Worm (Caenorhabditis elegans) whole organism, L4 larva: Measurements from ENCODE around the gene nhr-117.

Experiments used
- D1046.2 ChIP-seq: fragments of 200-800 bp; sonication (Bioruptor generic); IDR thresholded peaks from 2 replicates; pipeline ENCODE4 v1.3.6; 2022; ENCODE audit warnings: missing genetic modification characterization, missing compliant biosample characterization
- F26F4.8 ChIP-seq: fragments of 200-800 bp; sonication (Bioruptor generic); conservative IDR thresholded peaks from 2 replicates; pipeline ENCODE4 v1.3.6; 2022; ENCODE audit warnings: missing genetic modification characterization, missing compliant biosample characterization
- T26A8.4 ChIP-seq: fragments of 200-800 bp; sonication (Bioruptor generic); IDR thresholded peaks from 2 replicates; pipeline ENCODE4 v1.3.6; 2022; ENCODE audit warnings: missing genetic modification characterization, missing compliant biosample characterization
- Y105C5A.15 ChIP-seq: fragments of 200-800 bp; sonication (Bioruptor generic); IDR thresholded peaks from 2 replicates; pipeline ENCODE4 v1.3.6; 2022; ENCODE audit warnings: missing genetic modification characterization, missing compliant biosample characterization
- Y48G9A.11 ChIP-seq: fragments of 200-800 bp; sonication (Bioruptor generic); IDR thresholded peaks from 2 replicates; pipeline ENCODE4 v1.3.6; 2022; ENCODE audit warnings: missing genetic modification reagents, missing genetic modification characterization, missing compliant biosample characterization
- Y75B8A.6 ChIP-seq: fragments of 200-800 bp; sonication (Bioruptor generic); IDR thresholded peaks from 2 replicates; pipeline ENCODE4 v1.3.6; 2022; ENCODE audit warnings: missing genetic modification reagents, missing genetic modification characterization, missing compliant biosample characterization
- ZK337.2 ChIP-seq: fragments of 200-800 bp; sonication (Bioruptor generic); IDR thresholded peaks from 2 replicates; pipeline ENCODE4 v1.3.6; 2022; ENCODE audit warnings: missing genetic modification reagents, missing genetic modification characterization, missing compliant biosample characterization
- aha-1 ChIP-seq: fragments of 150-350 bp; peaks from one replicate; lab custom pipeline; 2014; ENCODE audit warnings: missing biosample characterization, missing genetic modification characterization
- ama-1 ChIP-seq: fragments of 150-350 bp; optimal IDR thresholded peaks from 2 replicates; lab custom pipeline; 2014; ENCODE audit warnings: inconsistent platforms, mixed read lengths
- ceh-82 ChIP-seq: sonication (generic microtip); optimal IDR thresholded peaks from 2 replicates; lab custom pipeline; 2017; ENCODE audit warnings: missing biosample characterization, missing genetic modification characterization
- daf-16 ChIP-seq, 3 experiments: sonication (generic microtip); optimal IDR thresholded peaks; 2 replicates each; lab custom pipeline; 2016 to 2017; ENCODE audit warnings: missing genetic modification characterization in 3 of 3, missing genetic modification reagents in 3 of 3, mild to moderate bottlenecking in 2 of 3, missing compliant biosample characterization in 2 of 3, missing biosample characterization in 1 of 3, moderate library complexity in 1 of 3
- dmd-6 ChIP-seq: fragments of 200-800 bp; sonication (Bioruptor generic); IDR thresholded peaks from 2 replicates; pipeline ENCODE4 v1.3.6; 2022; ENCODE audit warnings: missing genetic modification reagents, missing genetic modification characterization, missing compliant biosample characterization
- dmd-9 ChIP-seq: fragments of 200-800 bp; sonication (Bioruptor generic); IDR thresholded peaks from 2 replicates; pipeline ENCODE4 v1.3.6; 2022; ENCODE audit warnings: missing genetic modification reagents, missing genetic modification characterization, missing compliant biosample characterization
- dve-1 ChIP-seq: sonication (generic microtip); optimal IDR thresholded peaks from 2 replicates; lab custom pipeline; 2017; ENCODE audit warnings: antibody characterized with exemption, mild to moderate bottlenecking, missing genetic modification characterization, missing compliant biosample characterization; ENCODE audit not compliant: insufficient read depth
- hlh-11 ChIP-seq: fragments of 200-800 bp; sonication (Bioruptor generic); optimal IDR thresholded peaks from 2 replicates; lab custom pipeline; 2018; ENCODE audit warnings: mild to moderate bottlenecking, missing genetic modification characterization, missing compliant biosample characterization
- hlh-30 ChIP-seq: sonication (generic microtip); optimal IDR thresholded peaks from 2 replicates; lab custom pipeline; 2017; ENCODE audit warnings: antibody characterized with exemption, mild to moderate bottlenecking, missing genetic modification characterization, missing compliant biosample characterization; ENCODE audit not compliant: insufficient read depth
- lsy-2 ChIP-seq, 2 experiments: fragments of 150-350 bp in 1 of 2; sonication (generic microtip) in 1 of 2; optimal IDR thresholded peaks; 2 replicates each; lab custom pipeline; 2014 to 2017; ENCODE audit warnings: missing biosample characterization in 2 of 2, missing genetic modification characterization in 2 of 2
- mdl-1 ChIP-seq, 2 experiments: fragments of 150-350 bp in 1 of 2; sonication (generic microtip) in 1 of 2; optimal IDR thresholded peaks; 2 replicates each; lab custom pipeline; 2014 to 2017; ENCODE audit warnings: missing biosample characterization in 2 of 2, missing genetic modification characterization in 2 of 2
- mdt-29 ChIP-seq: fragments of 200-800 bp; sonication (Bioruptor generic); IDR thresholded peaks from 2 replicates; pipeline ENCODE4 v1.3.6; 2022; ENCODE audit warnings: missing genetic modification reagents, missing genetic modification characterization, missing compliant biosample characterization
- mep-1 ChIP-seq: fragments of 150-350 bp; sonication (generic microtip); optimal IDR thresholded peaks from 3 replicates; lab custom pipeline; 2014; ENCODE audit warnings: missing biosample characterization, missing genetic modification characterization
- mxl-3 ChIP-seq: fragments of 200-800 bp; sonication (Bioruptor generic); optimal IDR thresholded peaks from 2 replicates; lab custom pipeline; 2018; ENCODE audit warnings: mild to moderate bottlenecking, missing genetic modification characterization, missing compliant biosample characterization
- nhr-10 ChIP-seq: fragments of 150-350 bp; optimal IDR thresholded peaks from 2 replicates; lab custom pipeline; 2014; ENCODE audit warnings: missing biosample characterization, missing genetic modification characterization
- nhr-102 ChIP-seq: sonication (generic microtip); optimal IDR thresholded peaks from 2 replicates; lab custom pipeline; 2016; ENCODE audit warnings: mild to moderate bottlenecking, missing genetic modification characterization, moderate library complexity, missing compliant biosample characterization
- nhr-111 ChIP-seq: fragments of 200-800 bp; sonication (Bioruptor generic); optimal IDR thresholded peaks from 2 replicates; lab custom pipeline; 2018; ENCODE audit warnings: mild to moderate bottlenecking, missing genetic modification characterization, missing compliant biosample characterization
- nhr-28 ChIP-seq: fragments of 150-350 bp; optimal IDR thresholded peaks from 2 replicates; lab custom pipeline; 2014; ENCODE audit warnings: missing biosample characterization, missing genetic modification characterization
- nhr-41 ChIP-seq: fragments of 200-800 bp; sonication (Bioruptor generic); IDR thresholded peaks from 2 replicates; pipeline ENCODE4 v1.3.6; 2022; ENCODE audit warnings: missing genetic modification reagents, missing genetic modification characterization, missing compliant biosample characterization
- nhr-42 ChIP-seq: fragments of 200-800 bp; sonication (Bioruptor generic); IDR thresholded peaks from 2 replicates; pipeline ENCODE4 v1.3.6; 2022; ENCODE audit warnings: missing genetic modification characterization, missing compliant biosample characterization
- nhr-77 ChIP-seq: fragments of 150-350 bp; optimal IDR thresholded peaks from 2 replicates; lab custom pipeline; 2014; ENCODE audit warnings: missing biosample characterization, missing genetic modification characterization
- rbr-2 ChIP-seq: sonication (generic microtip); optimal IDR thresholded peaks from 2 replicates; lab custom pipeline; 2016; ENCODE audit warnings: missing genotype, missing genetic modification characterization, missing compliant biosample characterization
- snpc-4 ChIP-seq: fragments of 150-350 bp; optimal IDR thresholded peaks from 2 replicates; lab custom pipeline; 2014; ENCODE audit warnings: missing biosample characterization, missing genetic modification characterization
- tag-97 ChIP-seq: fragments of 200-800 bp; sonication (Bioruptor generic); IDR thresholded peaks from 2 replicates; pipeline ENCODE4 v1.3.6; 2022; ENCODE audit warnings: missing genetic modification characterization, missing compliant biosample characterization
- unc-62 ChIP-seq, 3 experiments: fragments of 150-350 bp in 1 of 3; sonication (generic microtip); optimal IDR thresholded peaks in 2 of 3; peaks in 1 of 3; 1 replicate in 1 of 3; 2 replicates in 2 of 3; lab custom pipeline; 2014 to 2017; ENCODE audit warnings: missing biosample characterization in 3 of 3, missing genetic modification characterization in 3 of 3, missing genetic modification reagents in 3 of 3, missing genotype in 1 of 3
- zfp-3 ChIP-seq: fragments of 200-800 bp; sonication (Bioruptor generic); conservative IDR thresholded peaks from 2 replicates; pipeline ENCODE4 v1.3.6; 2022; ENCODE audit warnings: missing genetic modification reagents, missing genetic modification characterization, missing compliant biosample characterization
- zip-11 ChIP-seq: fragments of 200-800 bp; sonication (Bioruptor generic); IDR thresholded peaks from 2 replicates; pipeline ENCODE4 v1.3.6; 2022; ENCODE audit warnings: missing genetic modification characterization, missing compliant biosample characterization

nhr-117 gene

DNA sequence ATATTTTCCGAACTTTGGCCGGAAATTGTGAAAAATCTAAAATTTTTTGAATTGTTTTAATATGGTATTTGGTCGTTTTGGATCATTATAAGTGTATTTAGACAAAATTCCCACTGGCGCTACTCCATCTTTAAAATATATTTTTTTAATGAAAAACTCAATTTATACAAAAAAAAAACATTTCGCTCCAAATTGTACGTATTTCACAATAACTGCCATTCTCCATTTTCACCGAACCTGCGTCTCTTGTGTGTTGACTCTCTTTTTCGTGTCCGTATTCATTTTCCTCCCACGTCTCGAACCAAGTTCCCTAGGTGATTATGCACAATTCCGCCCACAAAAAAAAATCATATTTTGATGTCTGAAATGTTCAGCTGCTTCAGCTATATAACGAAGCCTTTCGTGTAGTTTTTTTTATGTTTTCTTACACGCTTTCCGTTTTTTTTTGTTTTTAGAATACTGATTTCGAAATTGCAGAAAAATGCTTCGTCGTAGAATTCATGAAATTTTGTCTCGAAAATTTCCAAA lies 20.7 kb downstream of the nhr-117 start, which contains the start of gene F16B4.2:
Gene F16B4.2 (plus strand): TSS at position 478 of the 528 bp plus-strand sequence.
- TF ChIP-seq snpc-4 (no peak), nhr-28 (tag; lab: Kevin White, UChicago) (peak; percentile 0), dve-1 (tag; lab: Kevin White, UChicago) (peak; percentile 2), daf-16 (GFP tag; optimal IDR thresholded peaks at IDR 0.05; lab: Kevin White, UChicago) (no peak), daf-16 (tag; optimal IDR thresholded peaks at IDR 0.05; lab: Kevin White, UChicago) (peak; percentile 38)

DNA sequence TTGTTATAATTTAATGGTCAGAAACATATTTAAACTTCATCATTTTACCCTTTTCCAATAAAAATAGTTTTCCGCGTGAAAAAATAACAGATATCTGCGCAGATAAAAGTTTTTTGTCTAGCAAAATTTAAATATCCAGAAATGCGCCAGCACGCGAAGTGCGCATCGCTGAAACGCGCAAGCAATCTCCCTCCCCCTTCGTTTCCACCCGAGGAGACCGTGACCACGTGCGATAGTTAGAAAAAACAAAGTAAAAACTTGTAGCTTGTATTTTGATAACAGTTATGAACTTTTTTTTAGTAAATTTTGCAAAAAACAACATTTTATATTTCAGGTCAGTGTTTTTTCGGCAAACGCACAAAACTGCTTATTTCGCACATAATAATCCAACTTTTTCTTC lies 22.2 kb downstream of the nhr-117 start:
- TF ChIP-seq hlh-30 (tag; lab: Kevin White, UChicago), result peak; percentile 19
- peak; percentile 67; the same call in 1 of the 2 replicates for TF ChIP-seq nhr-42 (GFP tag; lab: Robert Waterston, UW)
- 0 out of 2 replicates have a peak, but pooled peaks have one; percentile 30 for TF ChIP-seq ZK337.2 (GFP tag; lab: Robert Waterston, UW)
- TF ChIP-seq dmd-6 (GFP tag; lab: Robert Waterston, UW), result peak; percentile 61
- peak; percentile 7 for TF ChIP-seq dve-1 (tag; lab: Kevin White, UChicago)

DNA sequence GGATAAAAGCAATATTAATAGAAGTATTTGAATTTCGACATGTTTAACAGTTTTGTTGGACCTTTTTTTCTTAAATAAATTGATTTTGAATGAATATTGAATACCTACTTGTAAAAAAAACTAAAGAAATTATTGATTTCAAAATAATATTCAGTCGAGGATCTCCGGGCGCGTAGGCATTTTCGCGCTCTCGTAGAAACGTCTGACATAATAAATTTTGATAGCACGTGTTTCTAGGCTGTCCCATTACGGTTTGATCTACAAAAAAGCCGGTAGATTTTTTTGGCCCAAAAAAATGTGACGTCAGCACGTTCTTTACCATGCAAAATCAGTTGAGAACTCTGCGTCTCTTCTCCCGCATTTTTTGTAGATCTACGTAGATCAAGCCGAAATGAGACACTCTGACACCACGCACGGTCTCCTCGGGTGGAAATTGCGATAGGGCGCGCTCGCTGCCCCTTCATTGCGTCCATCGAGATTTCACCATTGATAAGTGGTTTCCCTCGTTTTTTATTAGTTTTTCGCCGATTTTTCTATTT lies 26.7 kb downstream of the nhr-117 start:
- TF ChIP-seq zfp-3 (GFP tag; lab: Robert Waterston, UW) (peak; percentile 56; the same call in 1 of the 2 replicates), nhr-41 (GFP tag; lab: Robert Waterston, UW) (no peak), T26A8.4 (GFP tag; lab: Robert Waterston, UW) (peak; percentile 55), rbr-2 (tag; lab: Kevin White, UChicago) (no peak), dmd-6 (GFP tag; lab: Robert Waterston, UW) (peak; percentile 11; the same call in 1 of the 2 replicates)

DNA sequence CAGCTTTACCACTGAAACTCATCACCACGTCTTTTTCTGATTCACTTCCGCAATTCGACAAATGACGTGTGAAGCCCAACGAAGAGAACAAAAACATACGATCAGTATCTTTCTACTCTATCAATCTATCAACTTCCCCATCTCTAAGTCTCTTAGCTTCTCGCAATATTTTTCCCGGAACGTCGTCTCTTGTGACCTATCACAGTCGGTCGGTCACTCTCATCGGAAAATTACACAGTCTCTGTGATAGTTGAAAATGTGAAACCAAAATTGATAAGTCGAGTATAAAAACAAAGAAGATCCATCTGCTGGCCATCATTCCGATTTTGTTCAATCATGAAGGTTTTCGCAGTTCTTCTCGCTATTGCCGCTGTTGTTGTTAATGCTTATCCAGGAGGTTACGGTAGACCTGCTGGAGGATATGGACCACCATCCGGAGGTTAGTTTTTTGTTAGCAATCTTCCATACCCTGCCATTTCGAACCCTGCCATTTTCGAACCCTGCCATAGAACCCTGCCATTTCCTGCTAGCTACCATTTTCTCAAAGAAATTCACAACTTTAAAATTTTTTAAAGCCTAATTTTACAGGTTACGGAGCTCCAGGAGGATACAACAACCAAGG lies 27.4 kb downstream of the nhr-117 start, which contains the start of gene F16B4.4:
Gene F16B4.4 (plus strand): TSS at position 221 of the 622 bp plus-strand sequence.
- TF ChIP-seq nhr-77 (tag; lab: Kevin White, UChicago), result peak; percentile 2
- TF ChIP-seq nhr-28 (tag; lab: Kevin White, UChicago), result peak; percentile 81
- no peak for TF ChIP-seq dmd-9 (GFP tag; lab: Robert Waterston, UW)
- TF ChIP-seq lsy-2 (tag; optimal IDR thresholded peaks at IDR 0.05; lab: Kevin White, UChicago), result peak; percentile 8 to 15
- TF ChIP-seq hlh-30 (tag; lab: Kevin White, UChicago), result peak; percentile 50
- TF ChIP-seq nhr-102, result no peak
- no peak for TF ChIP-seq daf-16 (GFP tag; optimal IDR thresholded peaks at IDR 0.05; lab: Kevin White, UChicago)
- TF ChIP-seq daf-16 (tag; optimal IDR thresholded peaks at IDR 0.05; lab: Kevin White, UChicago), result no peak
- TF ChIP-seq ZK337.2 (GFP tag; lab: Robert Waterston, UW), result no peak
- no peak for TF ChIP-seq nhr-111 (GFP tag; lab: Kevin White, UChicago)
- peak; percentile 55 for TF ChIP-seq mxl-3 (GFP tag; lab: Kevin White, UChicago)
- no peak for TF ChIP-seq Y75B8A.6 (GFP tag; lab: Robert Waterston, UW)
- no peak for TF ChIP-seq aha-1 (tag; lab: Kevin White, UChicago)
- no peak for TF ChIP-seq zip-11 (GFP tag; lab: Robert Waterston, UW)
- TF ChIP-seq ceh-82, result no peak
- TF ChIP-seq mdt-29, result no peak
- peak; percentile 30 for TF ChIP-seq ama-1 (lab: Kevin White, UChicago)
- no peak for TF ChIP-seq D1046.2 (GFP tag; lab: Robert Waterston, UW)
- TF ChIP-seq Y48G9A.11 (GFP tag; lab: Robert Waterston, UW), result no peak
- peak; percentile 70 for TF ChIP-seq nhr-10
- peak in 1 of 2 experiments; percentile 79 for TF ChIP-seq unc-62 (GFP tag; optimal IDR thresholded peaks at IDR 0.05 in 1 of 2; lab: Kevin White, UChicago)
- TF ChIP-seq unc-62 (tag; optimal IDR thresholded peaks at IDR 0.05; lab: Kevin White, UChicago), result no peak
- no peak for TF ChIP-seq mep-1 (tag; lab: Kevin White, UChicago)
- no peak for TF ChIP-seq zfp-3 (GFP tag; lab: Robert Waterston, UW)
- TF ChIP-seq F26F4.8 (GFP tag; lab: Robert Waterston, UW), result no peak
- no peak for TF ChIP-seq tag-97 (GFP tag; lab: Robert Waterston, UW)
- peak; percentile 59 for TF ChIP-seq hlh-11 (tag; lab: Kevin White, UChicago)
- no peak for TF ChIP-seq Y105C5A.15 (GFP tag; lab: Robert Waterston, UW)
- peak in 1 of 2 experiments; percentile 6 for TF ChIP-seq mdl-1 (tag; optimal IDR thresholded peaks at IDR 0.05; lab: Kevin White, UChicago)
